Worm (Caenorhabditis elegans) whole organism, late embryonic: ENCODE measurements around the gene srsx-35.

Source experiments
- C08G9.2 ChIP-seq: sonication (generic microtip); optimal IDR thresholded peaks from 2 replicates; lab custom pipeline; 2016; ENCODE audit warnings: mild to moderate bottlenecking, missing genetic modification characterization, moderate library complexity, missing compliant biosample characterization
- C38D4.7 ChIP-seq: fragments of 200-800 bp; sonication (Bioruptor generic); optimal IDR thresholded peaks from 2 replicates; lab custom pipeline; 2018; ENCODE audit warnings: mild to moderate bottlenecking, missing genetic modification characterization, moderate library complexity, missing compliant biosample characterization
- K09A11.1 ChIP-seq: sonication (generic microtip); optimal IDR thresholded peaks from 2 replicates; lab custom pipeline; 2017; ENCODE audit warnings: antibody characterized with exemption, mild to moderate bottlenecking, missing genetic modification characterization, missing compliant biosample characterization; ENCODE audit not compliant: insufficient read depth
- T23F11.4 ChIP-seq: fragments of 200-800 bp; sonication (Bioruptor generic); optimal IDR thresholded peaks from 2 replicates; lab custom pipeline; 2018; ENCODE audit warnings: mild to moderate bottlenecking, missing genetic modification characterization, missing compliant biosample characterization
- ama-1 ChIP-seq: fragments of 150-350 bp; optimal IDR thresholded peaks from 2 replicates; lab custom pipeline; 2014
- ceh-14 ChIP-seq: sonication (generic microtip); optimal IDR thresholded peaks from 2 replicates; lab custom pipeline; 2016; ENCODE audit warnings: missing genotype, missing genetic modification characterization, missing compliant biosample characterization
- ceh-18 ChIP-seq: sonication (generic microtip); optimal IDR thresholded peaks from 2 replicates; lab custom pipeline; 2016; ENCODE audit warnings: missing genetic modification characterization, missing compliant biosample characterization
- ceh-22 ChIP-seq: sonication (generic microtip); optimal IDR thresholded peaks from 2 replicates; lab custom pipeline; 2017; ENCODE audit warnings: missing biosample characterization, missing genetic modification characterization
- ceh-24 ChIP-seq: sonication (generic microtip); optimal IDR thresholded peaks from 2 replicates; lab custom pipeline; 2016; ENCODE audit warnings: mild to moderate bottlenecking, missing genetic modification characterization, missing compliant biosample characterization
- ceh-30 ChIP-seq: fragments of 150-350 bp; optimal IDR thresholded peaks from 2 replicates; lab custom pipeline; 2014; ENCODE audit warnings: missing biosample characterization, missing genetic modification characterization
- dmd-4 ChIP-seq: sonication (generic microtip); optimal IDR thresholded peaks from 2 replicates; lab custom pipeline; 2016; ENCODE audit warnings: borderline replicate concordance, missing genetic modification characterization, missing compliant biosample characterization
- dve-1 ChIP-seq: sonication (generic microtip); optimal IDR thresholded peaks from 2 replicates; lab custom pipeline; 2017; ENCODE audit warnings: antibody characterized with exemption, mild to moderate bottlenecking, missing genetic modification characterization, missing compliant biosample characterization
- fax-1 ChIP-seq: sonication (generic microtip); optimal IDR thresholded peaks from 2 replicates; lab custom pipeline; 2016; ENCODE audit warnings: missing genotype, missing genetic modification characterization, missing compliant biosample characterization
- hlh-15 ChIP-seq: sonication (generic microtip); optimal IDR thresholded peaks from 2 replicates; lab custom pipeline; 2016; ENCODE audit warnings: missing genetic modification characterization, missing compliant biosample characterization
- hlh-6 ChIP-seq: sonication (generic microtip); optimal IDR thresholded peaks from 2 replicates; lab custom pipeline; 2016; ENCODE audit warnings: missing genotype, missing genetic modification characterization, missing compliant biosample characterization
- madf-2 ChIP-seq: sonication (generic microtip); optimal IDR thresholded peaks from 2 replicates; lab custom pipeline; 2017; ENCODE audit warnings: missing genetic modification characterization, missing compliant biosample characterization
- mec-3 ChIP-seq: sonication (generic microtip); optimal IDR thresholded peaks from 2 replicates; lab custom pipeline; 2016; ENCODE audit warnings: borderline replicate concordance, missing genetic modification characterization, missing compliant biosample characterization
- nfya-1 ChIP-seq: sonication (generic microtip); optimal IDR thresholded peaks from 2 replicates; lab custom pipeline; 2017; ENCODE audit warnings: missing genetic modification characterization, mild to moderate bottlenecking, missing compliant biosample characterization, antibody characterized with exemption, moderate library complexity
- npax-4 ChIP-seq: sonication (generic microtip); optimal IDR thresholded peaks from 2 replicates; lab custom pipeline; 2016; ENCODE audit warnings: missing genetic modification characterization, missing compliant biosample characterization
- pag-3 ChIP-seq: sonication (generic microtip); optimal IDR thresholded peaks from 2 replicates; lab custom pipeline; 2016; ENCODE audit warnings: missing compliant biosample characterization, missing genetic modification characterization, borderline replicate concordance
- pqm-1 ChIP-seq: sonication (generic microtip); optimal IDR thresholded peaks from 2 replicates; lab custom pipeline; 2016; ENCODE audit warnings: missing genetic modification characterization, missing compliant biosample characterization
- pros-1 ChIP-seq: fragments of 150-350 bp; optimal IDR thresholded peaks from 2 replicates; lab custom pipeline; 2014; ENCODE audit warnings: missing biosample characterization, missing genetic modification reagents, missing genetic modification characterization
- rnt-1 ChIP-seq: sonication (generic microtip); optimal IDR thresholded peaks from 2 replicates; lab custom pipeline; 2016; ENCODE audit warnings: missing genetic modification characterization, missing compliant biosample characterization
- syd-9 ChIP-seq: sonication (generic microtip); optimal IDR thresholded peaks from 2 replicates; lab custom pipeline; 2016; ENCODE audit warnings: mild to moderate bottlenecking, missing genetic modification characterization, moderate library complexity, missing compliant biosample characterization
- tbx-7 ChIP-seq: sonication (generic microtip); optimal IDR thresholded peaks from 2 replicates; lab custom pipeline; 2016; ENCODE audit warnings: missing genotype, missing genetic modification characterization, missing compliant biosample characterization
- ttx-3 ChIP-seq: sonication (generic microtip); optimal IDR thresholded peaks from 2 replicates; lab custom pipeline; 2016; ENCODE audit warnings: missing genetic modification reagents, missing genetic modification characterization, missing compliant biosample characterization
- unc-3 ChIP-seq, 2 experiments: fragments of 200-800 bp in 1 of 2; sonication (Bioruptor generic) in 1 of 2; sonication (generic microtip) in 1 of 2; conservative IDR thresholded peaks in 1 of 2; optimal IDR thresholded peaks in 1 of 2; 2 replicates each; pipeline versions ENCODE4 v1.3.6 to Lab custom; 2016 to 2022; ENCODE audit warnings: missing compliant biosample characterization in 2 of 2, missing genetic modification characterization in 2 of 2, missing genetic modification reagents in 1 of 2
- unc-42 ChIP-seq: sonication (generic microtip); optimal IDR thresholded peaks from 2 replicates; lab custom pipeline; 2016; ENCODE audit warnings: missing genotype, missing genetic modification characterization, missing compliant biosample characterization
- unc-55 ChIP-seq: sonication (generic microtip); optimal IDR thresholded peaks from 2 replicates; lab custom pipeline; 2017; ENCODE audit warnings: missing biosample characterization, missing genetic modification reagents, missing genetic modification characterization
- zip-5 ChIP-seq: sonication (generic microtip); optimal IDR thresholded peaks from 2 replicates; lab custom pipeline; 2016; ENCODE audit warnings: missing genetic modification characterization, missing compliant biosample characterization

srsx-35 gene

DNA sequence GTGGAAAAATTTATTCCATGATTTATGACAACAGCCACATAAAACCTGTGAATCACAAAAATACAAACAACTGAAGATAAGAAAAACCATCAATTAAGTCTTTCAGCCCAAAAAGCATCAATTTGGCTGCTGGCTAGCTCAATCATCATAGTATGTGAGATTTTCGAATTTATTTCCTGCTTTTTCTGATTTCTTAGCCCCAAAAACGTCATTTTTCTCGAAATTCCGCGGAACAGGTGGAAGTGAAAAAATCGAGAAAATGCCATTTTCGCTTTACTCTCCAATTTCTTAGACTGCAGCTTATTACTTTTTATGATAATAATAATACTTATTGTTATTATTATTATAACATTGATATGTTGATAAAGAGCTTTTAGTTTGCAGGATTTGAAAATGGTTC is 39.3 kb upstream of the srsx-35 start, which contains the start of gene srxa-15:
TSS of gene srxa-15 (plus strand) at position 301 of the 400 bp plus-strand sequence.
- TF ChIP-seq dve-1: no peak
- TF ChIP-seq, all 69 proteins: peak for 0

DNA sequence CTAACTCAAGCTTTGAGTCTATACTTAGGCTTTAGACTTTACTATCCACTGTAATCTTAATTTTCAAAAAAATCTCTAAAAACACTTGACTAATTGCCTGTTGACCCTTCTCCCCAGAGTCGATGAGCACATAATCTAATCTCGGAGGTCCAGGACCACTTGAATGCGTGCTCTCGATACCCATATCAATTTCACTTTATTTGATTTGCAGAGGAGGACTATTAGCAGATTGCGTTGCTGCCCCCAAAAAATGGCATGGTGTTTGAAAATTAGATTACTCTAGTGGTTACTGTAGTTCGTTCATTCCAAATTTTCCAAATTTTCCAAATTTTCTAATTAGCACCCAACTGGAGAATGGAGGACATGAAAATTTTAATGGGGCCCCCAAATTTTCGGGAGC is 35.7 kb upstream of the srsx-35 start:
- TF ChIP-seq npax-4 (no peak), unc-42 (tag; lab: Kevin White, UChicago) (peak; percentile 53), C08G9.2 (tag; lab: Kevin White, UChicago) (no peak), unc-3 (GFP tag; conservative IDR thresholded peaks at IDR 0.05; lab: Robert Waterston, UW) (no peak), unc-3 (tag; optimal IDR thresholded peaks at IDR 0.05; lab: Kevin White, UChicago) (no peak)

DNA sequence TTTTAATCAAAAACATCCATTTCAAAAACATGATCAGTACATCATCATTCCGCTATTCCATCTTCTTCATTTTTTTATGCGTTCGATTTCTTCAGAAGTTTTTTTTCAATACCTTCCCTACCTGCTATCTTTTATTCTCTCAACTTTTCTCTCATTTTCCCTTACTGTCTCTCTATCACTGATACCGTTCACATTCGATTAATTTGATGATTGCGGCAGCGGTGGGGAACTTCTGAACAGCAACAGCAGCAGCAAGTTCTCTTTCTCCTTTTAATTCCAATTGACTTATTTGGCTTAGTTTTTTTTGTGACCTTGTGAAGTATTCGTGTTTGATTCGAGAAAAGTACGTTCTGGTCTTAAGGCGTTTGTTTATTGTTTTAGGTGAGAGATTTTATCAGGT is 32.4 kb upstream of the srsx-35 start:
- TF ChIP-seq ama-1 (lab: Kevin White, UChicago) (no peak), ceh-18 (no peak), T23F11.4 (GFP tag; lab: Kevin White, UChicago) (no peak), K09A11.1 (tag; lab: Kevin White, UChicago) (no peak), nfya-1 (tag; lab: Kevin White, UChicago) (no peak), pqm-1 (tag; lab: Kevin White, UChicago) (no peak), unc-42 (tag; lab: Kevin White, UChicago) (no peak), hlh-6 (tag; lab: Kevin White, UChicago) (no peak), ceh-22 (tag; lab: Kevin White, UChicago) (no peak), ttx-3 (tag; lab: Kevin White, UChicago) (no peak), ceh-30 (no peak), madf-2 (no peak), rnt-1 (tag; lab: Kevin White, UChicago) (no peak), ceh-24 (tag; lab: Kevin White, UChicago) (no peak), zip-5 (tag; lab: Kevin White, UChicago) (no peak), mec-3 (tag; lab: Kevin White, UChicago) (no peak), tbx-7 (tag; lab: Kevin White, UChicago) (no peak), fax-1 (tag; lab: Kevin White, UChicago) (no peak), syd-9 (no peak), pros-1 (tag; lab: Kevin White, UChicago) (no peak)

DNA sequence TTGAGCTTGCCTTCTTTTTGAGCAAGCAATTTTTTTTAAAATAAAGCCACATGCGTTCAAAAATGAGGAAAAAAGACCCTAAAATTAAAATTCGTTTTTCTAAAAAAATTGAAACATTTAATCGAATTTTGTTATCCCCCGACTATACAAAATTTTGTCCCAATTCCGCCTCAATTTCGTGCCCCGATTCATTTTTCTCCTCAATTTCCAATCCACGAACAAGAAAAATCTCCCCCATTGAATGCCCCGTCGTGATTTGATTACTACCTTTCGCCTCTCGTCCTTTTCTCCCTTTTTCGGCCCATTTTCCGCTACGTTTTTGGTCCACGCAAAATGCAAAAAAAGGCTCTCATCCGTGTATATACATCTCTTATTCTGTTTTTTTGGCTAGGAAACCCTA is 29.3 kb upstream of the srsx-35 start:
- TF ChIP-seq unc-42 (tag; lab: Kevin White, UChicago) (peak; percentile 80), pag-3 (tag; lab: Kevin White, UChicago) (no peak)

DNA sequence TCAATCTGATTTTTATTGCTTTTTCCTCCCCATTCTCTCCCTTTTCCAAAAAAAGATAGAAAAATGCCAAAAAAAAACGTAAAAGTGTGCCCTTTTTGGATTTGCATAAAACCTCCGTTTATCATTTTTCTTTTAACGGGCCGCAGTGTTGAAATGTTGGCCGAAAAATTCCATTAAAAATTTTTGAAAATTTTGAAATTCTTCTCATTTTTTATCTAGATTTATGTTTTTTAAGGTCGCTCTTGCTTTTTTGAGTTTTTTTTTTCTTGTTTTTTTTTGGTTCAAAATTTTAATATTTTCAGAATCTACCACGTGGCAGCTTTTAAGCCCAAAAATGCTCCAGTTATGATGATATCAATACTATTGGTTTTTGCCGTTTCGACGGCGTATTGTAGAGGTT is 26.9 kb upstream of the srsx-35 start, which contains the start of gene mnr-1:
TSS of gene mnr-1 (plus strand) at position 301 of the 400 bp plus-strand sequence.
- no peak for TF ChIP-seq C38D4.7 (GFP tag; lab: Kevin White, UChicago)
- no peak for TF ChIP-seq C08G9.2 (tag; lab: Kevin White, UChicago)
- no peak for TF ChIP-seq ceh-14 (tag; lab: Kevin White, UChicago)
- TF ChIP-seq, all 69 proteins: peak for 0

DNA sequence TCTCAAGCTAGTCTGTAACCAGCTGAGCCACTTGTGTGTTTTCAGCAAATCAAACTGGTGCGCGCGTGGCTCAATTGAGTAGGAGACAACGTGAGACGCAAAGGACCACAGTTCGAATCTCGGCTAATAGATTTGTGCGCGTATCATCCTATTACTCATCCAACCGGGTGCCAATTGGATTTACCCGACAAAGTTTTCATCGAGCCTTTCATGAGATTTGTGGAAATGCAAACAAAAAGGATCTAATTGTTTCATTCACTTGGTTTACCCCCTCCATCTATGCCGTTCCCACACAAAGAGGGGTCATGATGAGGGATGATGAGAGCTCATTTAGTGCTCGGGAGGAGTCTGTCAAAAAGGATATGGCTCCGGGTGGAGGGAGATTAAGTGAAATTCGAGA is 26.0 kb upstream of the srsx-35 start:
- TF ChIP-seq unc-42 (tag; lab: Kevin White, UChicago) (peak; percentile 89), dmd-4 (tag; lab: Kevin White, UChicago) (no peak)

DNA sequence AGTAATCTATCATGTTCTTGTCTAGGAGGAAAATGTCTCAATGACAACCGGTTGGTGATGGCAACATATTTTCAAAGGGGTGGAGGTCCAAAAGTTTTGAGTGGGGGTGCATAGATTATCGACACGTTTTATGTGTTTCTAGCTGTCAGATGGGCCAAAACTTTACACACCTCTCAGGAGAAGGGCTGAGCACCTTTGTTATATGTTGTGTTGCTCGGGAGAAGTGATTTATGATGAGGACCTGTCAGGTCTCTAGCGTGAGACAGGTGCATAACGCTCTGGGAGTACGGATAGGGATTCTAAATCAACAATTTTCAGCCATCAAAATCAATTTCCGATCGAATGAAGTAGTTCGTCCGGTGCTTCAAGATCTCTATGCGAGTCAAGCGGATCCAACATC is 24.6 kb upstream of the srsx-35 start:
- TF ChIP-seq unc-55 (GFP tag; lab: Kevin White, UChicago) (peak; percentile 57), hlh-15 (no peak)
